Fruit fly (Drosophila melanogaster) whole organism, embryonic: ENCODE measurements around the gene CG6055.

Source experiments
- C15 ChIP-seq: fragments of 200-800 bp; sonication (Bioruptor generic); IDR thresholded peaks from 3 replicates; pipeline ENCODE4 v1.3.6; 2022; ENCODE audit warnings: missing biosample characterization, missing genetic modification characterization
- CG1024 ChIP-seq: fragments of 200-800 bp; sonication (Bioruptor generic); IDR thresholded peaks from 2 replicates; pipeline ENCODE4 v1.3.6; 2022; ENCODE audit warnings: missing biosample characterization, missing genetic modification characterization
- CG13123 ChIP-seq: fragments of 200-800 bp; sonication (Bioruptor generic); optimal IDR thresholded peaks from 2 replicates; lab custom pipeline; 2016; ENCODE audit warnings: missing biosample characterization, missing genetic modification characterization
- CG13424 ChIP-seq: fragments of 200-800 bp; sonication (Bioruptor generic); optimal IDR thresholded peaks from 2 replicates; lab custom pipeline; 2019; ENCODE audit warnings: missing biosample characterization, mild to moderate bottlenecking, missing genetic modification characterization, moderate library complexity
- CG14965 ChIP-seq: fragments of 200-800 bp; sonication (Bioruptor generic); optimal IDR thresholded peaks from 2 replicates; lab custom pipeline; 2016; ENCODE audit warnings: missing biosample characterization, missing genetic modification characterization, borderline replicate concordance
- CG15011 ChIP-seq: fragments of 200-800 bp; sonication (Bioruptor generic); optimal IDR thresholded peaks from 3 replicates; lab custom pipeline; 2018; ENCODE audit warnings: missing biosample characterization, mild to moderate bottlenecking, missing genetic modification characterization
- CG17829 ChIP-seq: fragments of 200-800 bp; optimal IDR thresholded peaks from 2 replicates; lab custom pipeline; 2019; ENCODE audit warnings: missing biosample characterization, mild to moderate bottlenecking, missing genetic modification characterization, moderate library complexity
- CG18476 ChIP-seq: fragments of 200-800 bp; sonication (Bioruptor generic); optimal IDR thresholded peaks from 2 replicates; lab custom pipeline; 2016; ENCODE audit warnings: missing biosample characterization, mild to moderate bottlenecking, missing genetic modification characterization
- CG30403 ChIP-seq: fragments of 200-800 bp; sonication (Bioruptor generic); optimal IDR thresholded peaks from 3 replicates; lab custom pipeline; 2016; ENCODE audit warnings: missing biosample characterization, missing genetic modification characterization
- CG34376 ChIP-seq: fragments of 200-800 bp; sonication (Bioruptor generic); optimal IDR thresholded peaks from 2 replicates; lab custom pipeline; 2018; ENCODE audit warnings: missing biosample characterization, mild to moderate bottlenecking, missing genetic modification characterization
- CG4617 ChIP-seq: fragments of 200-800 bp; sonication (Bioruptor generic); optimal IDR thresholded peaks from 3 replicates; lab custom pipeline; 2016; ENCODE audit warnings: missing biosample characterization, missing genetic modification characterization, borderline replicate concordance
- CG4707 ChIP-seq: fragments of 200-800 bp; sonication (Bioruptor generic); optimal IDR thresholded peaks from 2 replicates; lab custom pipeline; 2018; ENCODE audit warnings: missing biosample characterization, mild to moderate bottlenecking, missing genetic modification characterization, moderate library complexity
- CG5245 ChIP-seq: fragments of 200-800 bp; sonication (Bioruptor generic); optimal IDR thresholded peaks from 3 replicates; lab custom pipeline; 2016; ENCODE audit warnings: missing biosample characterization, missing genetic modification characterization
- CG6272 ChIP-seq: fragments of 200-800 bp; sonication (Bioruptor generic); IDR thresholded peaks from 2 replicates; pipeline ENCODE4 v1.3.6; 2022; ENCODE audit warnings: missing biosample characterization, missing genetic modification characterization
- CG6854 ChIP-seq: fragments of 200-800 bp; sonication (Bioruptor generic); optimal IDR thresholded peaks from 3 replicates; lab custom pipeline; 2017; ENCODE audit warnings: missing biosample characterization, mild to moderate bottlenecking, missing genetic modification characterization
- CG8359 ChIP-seq: fragments of 200-800 bp; sonication (Bioruptor generic); optimal IDR thresholded peaks from 2 replicates; lab custom pipeline; 2017; ENCODE audit warnings: missing biosample characterization, mild to moderate bottlenecking, missing genetic modification characterization, borderline replicate concordance
- CHES-1-like ChIP-seq: fragments of 200-800 bp; sonication (Bioruptor generic); optimal IDR thresholded peaks from 2 replicates; lab custom pipeline; 2016; ENCODE audit warnings: missing biosample characterization, missing genetic modification characterization
- Dbx ChIP-seq: fragments of 200-800 bp; sonication (Bioruptor generic); IDR thresholded peaks from 3 replicates; pipeline ENCODE4 v1.3.6; 2022; ENCODE audit warnings: missing biosample characterization, missing genetic modification characterization
- Dp ChIP-seq: fragments of 200-800 bp; sonication (Bioruptor generic); optimal IDR thresholded peaks from 2 replicates; lab custom pipeline; 2018; ENCODE audit warnings: missing biosample characterization, mild to moderate bottlenecking, missing genetic modification characterization, moderate library complexity
- Drgx ChIP-seq: fragments of 200-800 bp; sonication (Bioruptor generic); IDR thresholded peaks from 2 replicates; pipeline ENCODE4 v1.3.6; 2022; ENCODE audit warnings: missing biosample characterization, missing genetic modification characterization
- E2f1 ChIP-seq: fragments of 200-800 bp; sonication (Bioruptor generic); IDR thresholded peaks from 2 replicates; pipeline ENCODE4 v1.3.6; 2022; ENCODE audit warnings: missing biosample characterization, missing genetic modification characterization
- Fer3 ChIP-seq: fragments of 200-800 bp; sonication (Bioruptor generic); optimal IDR thresholded peaks from 2 replicates; lab custom pipeline; 2018; ENCODE audit warnings: missing biosample characterization, mild to moderate bottlenecking, missing genetic modification characterization, moderate library complexity
- Hand ChIP-seq: fragments of 200-800 bp; sonication (Bioruptor generic); optimal IDR thresholded peaks from 2 replicates; lab custom pipeline; 2017; ENCODE audit warnings: mild to moderate bottlenecking, missing biosample characterization, missing genetic modification reagents, missing genetic modification characterization
- HmgZ ChIP-seq: fragments of 200-800 bp; sonication (Bioruptor generic); optimal IDR thresholded peaks from 2 replicates; lab custom pipeline; 2018; ENCODE audit warnings: missing biosample characterization, mild to moderate bottlenecking, missing genetic modification characterization
- Hmr ChIP-seq: fragments of 200-800 bp; sonication (Bioruptor generic); optimal IDR thresholded peaks from 3 replicates; lab custom pipeline; 2017; ENCODE audit warnings: mild to moderate bottlenecking, missing biosample characterization, missing genetic modification reagents, missing genetic modification characterization
- Med ChIP-seq: fragments of 200-800 bp; sonication (Bioruptor generic); peaks from one replicate; lab custom pipeline; 2016; ENCODE audit warnings: missing biosample characterization, missing genetic modification characterization, mild to moderate bottlenecking, inconsistent platforms, moderate library complexity
- Mes4 ChIP-seq: fragments of 200-800 bp; sonication (Bioruptor generic); optimal IDR thresholded peaks from 2 replicates; lab custom pipeline; 2016; ENCODE audit warnings: missing biosample characterization, missing genetic modification characterization
- Myb ChIP-seq: fragments of 200-800 bp; sonication (Bioruptor generic); optimal IDR thresholded peaks from 2 replicates; lab custom pipeline; 2016; ENCODE audit warnings: missing biosample characterization, missing genetic modification characterization
- Oli ChIP-seq: fragments of 200-800 bp; sonication (Bioruptor generic); optimal IDR thresholded peaks from 2 replicates; lab custom pipeline; 2018; ENCODE audit warnings: missing biosample characterization, mild to moderate bottlenecking, missing genetic modification characterization, moderate library complexity
- Stat92E ChIP-seq, 3 experiments: fragments of >200 bp in 2 of 3; fragments of 200-800 bp in 1 of 3; sonication (Bioruptor generic) in 1 of 3; optimal IDR thresholded peaks; 2 replicates each; lab custom pipeline; 2017 to 2019; ENCODE audit warnings: missing biosample characterization in 3 of 3, missing genetic modification characterization in 3 of 3, mild to moderate bottlenecking in 1 of 3, moderate library complexity in 1 of 3
- cg ChIP-seq: fragments of 200-800 bp; sonication (Bioruptor generic); optimal IDR thresholded peaks from 3 replicates; lab custom pipeline; 2019; ENCODE audit warnings: missing biosample characterization, mild to moderate bottlenecking, missing genetic modification characterization, moderate library complexity
- chinmo ChIP-seq: fragments of 200-800 bp; sonication (Bioruptor generic); IDR thresholded peaks from 4 replicates; pipeline ENCODE4 v1.3.6; 2022; ENCODE audit warnings: missing biosample characterization, missing genetic modification characterization; ENCODE audit not compliant: partially characterized antibody
- crol ChIP-seq: fragments of 200-800 bp; sonication (Bioruptor generic); IDR thresholded peaks from 2 replicates; pipeline ENCODE4 v1.3.6; 2022; ENCODE audit warnings: missing biosample characterization, missing genetic modification characterization
- crp ChIP-seq, 2 experiments: fragments of 200-800 bp; sonication (Bioruptor generic); optimal IDR thresholded peaks; 2 replicates in 1 of 2; 3 replicates in 1 of 2; lab custom pipeline; 2017; ENCODE audit warnings: missing biosample characterization in 2 of 2, missing genetic modification characterization in 2 of 2, mild to moderate bottlenecking in 1 of 2, moderate library complexity in 1 of 2
- emc ChIP-seq: fragments of 200-800 bp; sonication (Bioruptor generic); optimal IDR thresholded peaks from 2 replicates; lab custom pipeline; 2016; ENCODE audit warnings: missing biosample characterization, missing genetic modification characterization
- en ChIP-seq: fragments of 200-800 bp; sonication (Bioruptor generic); optimal IDR thresholded peaks from 2 replicates; lab custom pipeline; 2016; ENCODE audit warnings: missing biosample characterization, missing genetic modification characterization
- exex ChIP-seq: fragments of 200-800 bp; sonication (Bioruptor generic); optimal IDR thresholded peaks from 4 replicates; lab custom pipeline; 2018; ENCODE audit warnings: missing biosample characterization, mild to moderate bottlenecking, missing genetic modification characterization, moderate library complexity
- ftz-f1 ChIP-seq: fragments of 200-800 bp; sonication (Bioruptor generic); optimal IDR thresholded peaks from 2 replicates; lab custom pipeline; 2016; ENCODE audit warnings: missing biosample characterization, missing genetic modification characterization
- gsb ChIP-seq: fragments of 200-800 bp; sonication (Bioruptor generic); IDR thresholded peaks from 2 replicates; pipeline ENCODE4 v1.3.6; 2022; ENCODE audit warnings: missing biosample characterization, missing genetic modification characterization
- ind ChIP-seq: fragments of 200-800 bp; sonication (Bioruptor generic); optimal IDR thresholded peaks from 3 replicates; lab custom pipeline; 2016; ENCODE audit warnings: missing biosample characterization, missing genetic modification characterization
- jigr1 ChIP-seq: fragments of 200-800 bp; sonication (Bioruptor generic); IDR thresholded peaks from 3 replicates; pipeline ENCODE4 v1.3.6; 2022; ENCODE audit warnings: missing biosample characterization, missing genetic modification characterization
- onecut ChIP-seq: fragments of 200-800 bp; sonication (Bioruptor generic); IDR thresholded peaks from 2 replicates; pipeline ENCODE4 v1.3.6; 2022; ENCODE audit warnings: missing biosample characterization, missing genetic modification characterization
- pb ChIP-seq: fragments of 200-800 bp; sonication (Bioruptor generic); optimal IDR thresholded peaks from 3 replicates; lab custom pipeline; 2016; ENCODE audit warnings: missing biosample characterization, missing genetic modification characterization
- phol ChIP-seq: fragments of 200-800 bp; sonication (Bioruptor generic); optimal IDR thresholded peaks from 3 replicates; lab custom pipeline; 2018; ENCODE audit warnings: missing biosample characterization, mild to moderate bottlenecking, missing genetic modification characterization, moderate library complexity
- pzg ChIP-seq: fragments of 200-800 bp; sonication (Bioruptor generic); optimal IDR thresholded peaks from 3 replicates; lab custom pipeline; 2018; ENCODE audit warnings: missing biosample characterization, mild to moderate bottlenecking, missing genetic modification characterization, moderate library complexity
- run ChIP-seq: fragments of 200-800 bp; sonication (Bioruptor generic); optimal IDR thresholded peaks from 3 replicates; lab custom pipeline; 2018; ENCODE audit warnings: missing biosample characterization, mild to moderate bottlenecking, missing genetic modification characterization
- trh ChIP-seq: fragments of 200-800 bp; sonication (Bioruptor generic); optimal IDR thresholded peaks from 2 replicates; lab custom pipeline; 2016; ENCODE audit warnings: missing biosample characterization, missing genetic modification characterization

Gene CG6055

dm6 chr2L:7426326-7427066 lies 39.8 kb upstream of the CG6055 start, which contains the start of gene muc (continued):
- TF ChIP-seq pzg (GFP tag; lab: Kevin White, UChicago) (peak; percentile 63), CG30403 (GFP tag; lab: Kevin White, UChicago) (peak; percentile 70), emc (GFP tag; lab: Kevin White, UChicago) (no peak), CG5245 (GFP tag; lab: Kevin White, UChicago) (no peak), gsb (no peak), CG6854 (no peak), ind (GFP tag; lab: Kevin White, UChicago) (peak; percentile 17), Mes4 (no peak), run (tag; lab: Kevin White, UChicago) (no peak), jigr1 (GFP tag; lab: Robert Waterston, UW) (no peak), CG18476 (GFP tag; lab: Kevin White, UChicago) (no peak), CG4617 (no peak), CG15011 (no peak), CHES-1-like (GFP tag; lab: Kevin White, UChicago) (no peak), chinmo (GFP tag; lab: Robert Waterston, UW) (no peak), crol (GFP tag; lab: Robert Waterston, UW) (no peak), CG14965 (GFP tag; lab: Kevin White, UChicago) (no peak), CG6272 (GFP tag; lab: Robert Waterston, UW) (no peak), Drgx (GFP tag; lab: Robert Waterston, UW) (0 out of 2 replicates have a peak, but pooled peaks have one; percentile 52), CG17829 (peak; percentile 51), trh (no peak), CG13424 (tag; lab: Kevin White, UChicago) (peak; percentile 48), pb (no peak), Med (GFP tag; lab: Kevin White, UChicago) (peak; percentile 59), Stat92E (GFP tag; optimal IDR thresholded peaks at IDR 0.05; lab: Kevin White, UChicago) (peak in 1 of 3 experiments; percentile 78)
- TF ChIP-seq, all 482 proteins: peak for 209

DNA sequence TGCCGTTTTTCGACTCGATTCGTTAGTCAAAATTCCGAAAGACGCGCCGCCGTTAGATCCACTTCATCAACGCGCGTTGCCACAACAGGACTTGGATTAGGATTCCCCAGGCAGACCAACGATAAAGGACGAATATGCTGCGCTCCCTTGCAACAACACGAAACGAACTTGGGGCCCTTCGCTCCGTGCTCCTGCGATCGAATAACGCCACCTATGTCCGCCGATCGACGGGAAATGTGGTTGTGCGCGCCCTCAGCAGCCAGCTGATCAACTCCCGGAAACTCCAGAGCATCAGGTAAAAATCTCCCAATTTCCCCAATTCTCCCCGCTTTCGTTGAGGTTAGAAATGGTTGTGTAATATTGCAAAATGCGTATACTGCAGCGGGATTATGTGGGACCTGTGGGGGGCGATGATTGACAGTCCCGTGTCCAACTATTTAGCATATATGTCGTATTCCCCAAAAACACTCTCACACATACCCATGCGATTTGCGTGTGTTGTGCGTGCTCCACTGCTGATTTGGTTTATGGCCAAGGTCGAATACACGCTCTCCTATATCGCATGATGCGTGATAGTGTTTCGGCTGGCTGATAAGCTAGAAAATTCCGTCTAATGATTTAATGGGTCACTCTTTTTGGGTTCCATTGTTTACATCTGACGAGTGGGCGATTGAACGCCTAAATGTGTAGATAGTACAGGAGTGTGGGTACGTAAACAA lies 39.1 kb upstream of the CG6055 start:
- TF ChIP-seq E2f1 = no peak
- no peak for TF ChIP-seq CG4707 (GFP tag; lab: Kevin White, UChicago)
- no peak for TF ChIP-seq Oli (tag; lab: Kevin White, UChicago)
- peak; percentile 19 for TF ChIP-seq CG8359 (GFP tag; lab: Kevin White, UChicago)
- peak; percentile 87 for TF ChIP-seq ftz-f1
- peak; percentile 57 for TF ChIP-seq cg
- TF ChIP-seq Myb = no peak
- no peak for TF ChIP-seq CG1024
- no peak for TF ChIP-seq phol (tag; lab: Kevin White, UChicago)
- no peak for TF ChIP-seq Dp
- peak; percentile 72 for TF ChIP-seq Med (GFP tag; lab: Kevin White, UChicago)
- TF ChIP-seq Hand (GFP tag; lab: Kevin White, UChicago) = peak; percentile 14
- no peak for TF ChIP-seq Fer3 (tag; lab: Kevin White, UChicago)
- TF ChIP-seq CG34376 = peak; percentile 85
- TF ChIP-seq exex = peak; percentile 90
- no peak for TF ChIP-seq Hmr (GFP tag; lab: Kevin White, UChicago)
- TF ChIP-seq crp (GFP tag; optimal IDR thresholded peaks at IDR 0.05; lab: Kevin White, UChicago) = peak in 1 of 2 experiments; percentile 29
- no peak for TF ChIP-seq onecut (GFP tag; lab: Robert Waterston, UW)
- peak; percentile 27 for TF ChIP-seq HmgZ (tag; lab: Kevin White, UChicago)
- TF ChIP-seq CG6854 = peak; percentile 0
- TF ChIP-seq Dbx (GFP tag; lab: Robert Waterston, UW) = 0 out of 3 replicates have a peak, but pooled peaks have one; percentile 7
- no peak for TF ChIP-seq C15 (GFP tag; lab: Robert Waterston, UW)
- TF ChIP-seq en = no peak
- TF ChIP-seq CG13123 = no peak
